Fruit fly (Drosophila melanogaster): Measurements from ENCODE around the gene CG7420.

The CG7420 gene

dm6 chr2L:1462136-1462535 is 40.6 kb downstream of the CG7420 start (continued):
- TF ChIP-seq CG12071 (GFP tag; optimal IDR thresholded peaks at IDR 0.05) = no peak
- TF ChIP-seq dimm (GFP tag; IDR thresholded peaks at IDR 0.05) = no peak
- TF ChIP-seq CG14667 (GFP tag; IDR thresholded peaks at IDR 0.05) = peak; percentile 50; the same call in 1 of the 2 replicates
- no peak for TF ChIP-seq abd-A (tag; optimal IDR thresholded peaks at IDR 0.05)
- no peak for TF ChIP-seq Dfd (GFP tag; optimal IDR thresholded peaks at IDR 0.05)
- no peak for TF ChIP-seq CG17802 (tag; optimal IDR thresholded peaks at IDR 0.05)
- TF ChIP-seq Sox102F (GFP tag; optimal IDR thresholded peaks at IDR 0.05) = peak; percentile 15
- TF ChIP-seq NfI (GFP tag; optimal IDR thresholded peaks at IDR 0.05) = no peak
- no peak for TF ChIP-seq Tbp (GFP tag; optimal IDR thresholded peaks at IDR 0.05)
- TF ChIP-seq Doc3 (GFP tag; IDR thresholded peaks at IDR 0.05; ENCODE audit: partially characterized antibody) = peak; percentile 79
- TF ChIP-seq sna (GFP tag; IDR thresholded peaks at IDR 0.05; ENCODE audit: partially characterized antibody) = peak; percentile 58; the same call in 1 of the 2 replicates
- no peak for TF ChIP-seq CG5953 (GFP tag; IDR thresholded peaks at IDR 0.05)
- no peak for TF ChIP-seq Asciz (GFP tag; optimal IDR thresholded peaks at IDR 0.05)
- peak; percentile 24 for TF ChIP-seq jumu (GFP tag; optimal IDR thresholded peaks at IDR 0.05)
- peak; percentile 67 for TF ChIP-seq CG34224 (GFP tag; IDR thresholded peaks at IDR 0.05; ENCODE audit: partially characterized antibody)
- peak; percentile 30 for TF ChIP-seq CHES-1-like (GFP tag; optimal IDR thresholded peaks at IDR 0.05)
- TF ChIP-seq CG16815 (GFP tag; optimal IDR thresholded peaks at IDR 0.05) = peak; percentile 78
- TF ChIP-seq CG6254 (GFP tag; optimal IDR thresholded peaks at IDR 0.05) = peak; percentile 20
- peak; percentile 52 for TF ChIP-seq tin (GFP tag; optimal IDR thresholded peaks at IDR 0.05)
- peak; percentile 16 for TF ChIP-seq vfl (GFP tag; optimal IDR thresholded peaks at IDR 0.05)
- TF ChIP-seq CG1602 (GFP tag; optimal IDR thresholded peaks at IDR 0.05) = peak; percentile 68
- no peak for TF ChIP-seq zf30C (GFP tag; optimal IDR thresholded peaks at IDR 0.05)
- TF ChIP-seq CG18764 (GFP tag; optimal IDR thresholded peaks at IDR 0.05) = no peak
- TF ChIP-seq prd (optimal IDR thresholded peaks at IDR 0.05) = no peak
- peak; percentile 84 for TF ChIP-seq prd (GFP tag; IDR thresholded peaks at IDR 0.05)
- peak; percentile 16; the same call in 1 of the 2 replicates for TF ChIP-seq CG4730 (GFP tag; IDR thresholded peaks at IDR 0.05)
- peak; percentile 69; the same call in 2 of the 3 replicates for TF ChIP-seq hb (GFP tag; IDR thresholded peaks at IDR 0.05; ENCODE audit: partially characterized antibody)
- no peak for TF ChIP-seq sd (tag; optimal IDR thresholded peaks at IDR 0.05)
- TF ChIP-seq otp (GFP tag; IDR thresholded peaks at IDR 0.05) = peak; percentile 79; the same call in 2 of the 3 replicates
- no peak for TF ChIP-seq CG11085 (GFP tag; IDR thresholded peaks at IDR 0.05)
- TF ChIP-seq ranshi (GFP tag; IDR thresholded peaks at IDR 0.05) = peak; percentile 53; the same call in 1 of the 2 replicates
- TF ChIP-seq Hr3 (GFP tag; optimal IDR thresholded peaks at IDR 0.05) = peak; percentile 45
- TF ChIP-seq disco-r (GFP tag; optimal IDR thresholded peaks at IDR 0.05) = no peak
- no peak for TF ChIP-seq cwo (GFP tag; optimal IDR thresholded peaks at IDR 0.05)
- TF ChIP-seq gem (tag; optimal IDR thresholded peaks at IDR 0.05) = peak; percentile 78
- TF ChIP-seq Atf3 (GFP tag; optimal IDR thresholded peaks at IDR 0.05) = peak; percentile 37
- no peak for TF ChIP-seq br (optimal IDR thresholded peaks at IDR 0.05)
- no peak for TF ChIP-seq CG17568 (GFP tag; optimal IDR thresholded peaks at IDR 0.05)
- no peak for TF ChIP-seq Neu2 (GFP tag; optimal IDR thresholded peaks at IDR 0.05; ENCODE audit: borderline replicate concordance)
- no peak for TF ChIP-seq stc (GFP tag; IDR thresholded peaks at IDR 0.05)
- no peak for TF ChIP-seq Sin3A (optimal IDR thresholded peaks at IDR 0.05)

DNA sequence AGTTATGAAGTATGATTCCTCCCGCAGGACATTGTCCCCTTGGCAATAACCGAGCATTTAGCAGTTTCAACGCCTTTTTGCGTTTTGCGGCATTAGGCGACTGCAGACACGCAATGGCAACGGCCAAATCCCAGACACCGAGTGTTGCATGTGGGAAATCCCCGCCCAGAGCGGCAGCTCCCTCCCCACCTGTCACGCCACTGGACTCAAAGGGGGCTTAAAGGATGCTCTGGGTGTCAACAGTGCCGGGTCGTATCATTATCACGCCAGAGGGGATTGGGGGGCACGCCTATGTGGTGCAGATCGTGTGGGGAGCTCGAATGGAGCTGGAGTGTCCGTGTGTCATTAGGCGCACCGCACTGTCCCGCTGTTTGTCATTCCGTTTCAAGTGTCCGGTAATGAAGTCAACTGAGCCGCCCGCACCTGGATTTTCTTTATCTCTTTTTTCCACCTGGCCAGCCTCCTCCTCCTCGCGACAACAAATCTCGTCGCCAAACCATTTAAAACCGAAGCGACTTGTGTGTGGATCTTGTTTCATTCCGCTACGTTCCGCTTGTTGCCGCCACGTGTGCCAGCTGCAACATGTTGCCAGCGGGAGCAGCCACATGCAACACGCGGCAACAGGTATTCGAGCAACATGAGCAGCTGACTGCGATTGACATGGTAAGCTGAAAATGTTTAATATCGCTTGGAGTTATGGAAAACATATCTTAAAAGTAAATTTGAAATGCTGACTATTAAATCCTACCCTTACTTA is 42.1 kb downstream of the CG7420 start:
- TF ChIP-seq CG13624 (GFP tag; optimal IDR thresholded peaks at IDR 0.05) = no peak
- no peak for TF ChIP-seq CG15514 (GFP tag; optimal IDR thresholded peaks at IDR 0.05)
- no peak for TF ChIP-seq HLHmδ (GFP tag; optimal IDR thresholded peaks at IDR 0.05)
- TF ChIP-seq Oli (tag; optimal IDR thresholded peaks at IDR 0.05) = no peak
- no peak for TF ChIP-seq nau (GFP tag; optimal IDR thresholded peaks at IDR 0.05)
- TF ChIP-seq stwl (tag; optimal IDR thresholded peaks at IDR 0.05) = no peak
- no peak for TF ChIP-seq Sox102F (GFP tag; optimal IDR thresholded peaks at IDR 0.05)
- TF ChIP-seq stc (GFP tag; IDR thresholded peaks at IDR 0.05) = no peak
- TF ChIP-seq grn (GFP tag; optimal IDR thresholded peaks at IDR 0.05) = no peak
- TF ChIP-seq sqz (GFP tag; optimal IDR thresholded peaks at IDR 0.05) = no peak
- no peak for TF ChIP-seq CG1529 (GFP tag; optimal IDR thresholded peaks at IDR 0.05)
- peak; percentile 99 for TF ChIP-seq CG11504 (tag; optimal IDR thresholded peaks at IDR 0.05)
- peak; percentile 88 for TF ChIP-seq Deaf1 (tag; optimal IDR thresholded peaks at IDR 0.05)
- TF ChIP-seq CG17568 (GFP tag; optimal IDR thresholded peaks at IDR 0.05) = no peak

All from whole organism, embryonic.